Worm (Caenorhabditis elegans) whole organism, young adult: ENCODE measurements around the gene rmd-1.
A peak's percentile ranks its signal among the peaks of the same experiment; 100 is the strongest.

Experiments used
- B0019.2 ChIP-seq: fragments of 200-800 bp; sonication (Bioruptor generic); conservative IDR thresholded peaks from 2 replicates; pipeline ENCODE4 v1.3.6; 2022; ENCODE audit warnings: missing genetic modification reagents, missing genetic modification characterization, missing compliant biosample characterization
- C17E4.6 ChIP-seq: fragments of 200-800 bp; sonication (Bioruptor generic); IDR thresholded peaks from 2 replicates; pipeline ENCODE4 v1.3.6; 2022; ENCODE audit warnings: missing genetic modification reagents, missing genetic modification characterization, missing compliant biosample characterization
- F55B11.4 ChIP-seq: sonication (generic microtip); optimal IDR thresholded peaks from 2 replicates; lab custom pipeline; 2016; ENCODE audit warnings: missing compliant biosample characterization, missing genetic modification characterization, borderline replicate concordance; ENCODE audit not compliant: insufficient read depth
- F57A8.1 ChIP-seq: fragments of 200-800 bp; sonication (Bioruptor generic); optimal IDR thresholded peaks from 2 replicates; lab custom pipeline; 2018; ENCODE audit warnings: mild to moderate bottlenecking, missing genetic modification characterization, moderate library complexity, missing compliant biosample characterization
- T26A5.8 ChIP-seq: sonication (generic microtip); optimal IDR thresholded peaks from 2 replicates; lab custom pipeline; 2016; ENCODE audit warnings: missing genetic modification characterization, missing compliant biosample characterization
- Y53F4B.3 ChIP-seq: fragments of 200-800 bp; sonication (Bioruptor generic); IDR thresholded peaks from 2 replicates; pipeline ENCODE4 v1.3.6; 2022; ENCODE audit warnings: missing genetic modification reagents, missing genetic modification characterization, missing compliant biosample characterization
- Y53G8AR.9 ChIP-seq: fragments of 200-800 bp; sonication (Bioruptor generic); conservative IDR thresholded peaks from 2 replicates; pipeline ENCODE4 v1.3.6; 2022; ENCODE audit warnings: missing genetic modification reagents, missing genetic modification characterization, missing compliant biosample characterization
- Y79H2A.3 ChIP-seq: fragments of 200-800 bp; sonication (Bioruptor generic); conservative IDR thresholded peaks from 2 replicates; pipeline ENCODE4 v1.3.6; 2022; ENCODE audit warnings: missing genetic modification reagents, missing genetic modification characterization, missing compliant biosample characterization
- ZK185.1 ChIP-seq: sonication (generic microtip); optimal IDR thresholded peaks from 2 replicates; lab custom pipeline; 2016; ENCODE audit warnings: mild to moderate bottlenecking, missing genetic modification characterization, missing compliant biosample characterization; ENCODE audit not compliant: poor library complexity, severe bottlenecking
- ama-1 ChIP-seq, 3 experiments: fragments of 150-350 bp in 1 of 3; sonication (generic microtip) in 2 of 3; optimal IDR thresholded peaks; 2 replicates each; lab custom pipeline; 2014 to 2018; ENCODE audit warnings: missing biosample characterization in 2 of 3, missing genetic modification characterization in 2 of 3, missing genetic modification reagents in 2 of 3
- aptf-3 ChIP-seq: fragments of 200-800 bp; sonication (Bioruptor generic); IDR thresholded peaks from 2 replicates; pipeline ENCODE4 v1.3.6; 2022; ENCODE audit warnings: missing genetic modification characterization, missing compliant biosample characterization
- atf-7 ChIP-seq: sonication (generic microtip); optimal IDR thresholded peaks from 2 replicates; lab custom pipeline; 2017; ENCODE audit warnings: mild to moderate bottlenecking, missing genetic modification characterization, missing compliant biosample characterization
- attf-3 ChIP-seq: fragments of 200-800 bp; sonication (Bioruptor generic); conservative IDR thresholded peaks from 2 replicates; pipeline ENCODE4 v1.3.6; 2022; ENCODE audit warnings: missing genetic modification reagents, missing genetic modification characterization, missing compliant biosample characterization
- ceh-27 ChIP-seq: fragments of 200-800 bp; sonication (Bioruptor generic); optimal IDR thresholded peaks from 2 replicates; lab custom pipeline; 2018; ENCODE audit warnings: mild to moderate bottlenecking, missing genetic modification characterization, moderate library complexity, missing compliant biosample characterization
- ceh-58 ChIP-seq: fragments of 200-800 bp; sonication (Bioruptor generic); IDR thresholded peaks from 2 replicates; pipeline ENCODE4 v1.3.6; 2022; ENCODE audit warnings: missing genetic modification characterization, missing compliant biosample characterization
- dox-1 ChIP-seq: fragments of 200-800 bp; sonication (Bioruptor generic); IDR thresholded peaks from 2 replicates; pipeline ENCODE4 v1.3.6; 2022; ENCODE audit warnings: missing genetic modification reagents, missing genetic modification characterization, missing compliant biosample characterization
- egl-18 ChIP-seq: fragments of 200-800 bp; sonication (Bioruptor generic); IDR thresholded peaks from 2 replicates; pipeline ENCODE4 v1.3.6; 2022; ENCODE audit warnings: missing genetic modification reagents, missing genetic modification characterization, missing compliant biosample characterization
- ekl-4 ChIP-seq: fragments of 200-800 bp; sonication (Bioruptor generic); IDR thresholded peaks from 2 replicates; pipeline ENCODE4 v1.3.6; 2022; ENCODE audit warnings: missing genetic modification reagents, missing genetic modification characterization, missing compliant biosample characterization
- ets-4 ChIP-seq: fragments of 200-800 bp; sonication (Bioruptor generic); optimal IDR thresholded peaks from 2 replicates; lab custom pipeline; 2018; ENCODE audit warnings: mild to moderate bottlenecking, missing genetic modification characterization, missing compliant biosample characterization
- gei-17 ChIP-seq: fragments of 200-800 bp; sonication (Bioruptor generic); optimal IDR thresholded peaks from 2 replicates; lab custom pipeline; 2018; ENCODE audit warnings: mild to moderate bottlenecking, missing genetic modification characterization, missing compliant biosample characterization
- hmg-1.2 ChIP-seq: fragments of 200-800 bp; sonication (Bioruptor generic); IDR thresholded peaks from 2 replicates; pipeline ENCODE4 v1.3.6; 2022; ENCODE audit warnings: missing genetic modification reagents, missing genetic modification characterization, missing compliant biosample characterization
- hmg-20 ChIP-seq: fragments of 200-800 bp; sonication (Bioruptor generic); IDR thresholded peaks from 2 replicates; pipeline ENCODE4 v1.3.6; 2022; ENCODE audit warnings: missing genetic modification reagents, missing genetic modification characterization, missing compliant biosample characterization
- hrde-1 ChIP-seq: sonication (generic microtip); optimal IDR thresholded peaks from 2 replicates; lab custom pipeline; 2016; ENCODE audit warnings: missing genetic modification characterization, mild to moderate bottlenecking, missing compliant biosample characterization, moderate library complexity, missing genotype, missing genetic modification reagents, borderline replicate concordance
- lag-1 ChIP-seq: fragments of 200-800 bp; sonication (Bioruptor generic); IDR thresholded peaks from 2 replicates; pipeline ENCODE4 v1.3.6; 2022; ENCODE audit warnings: missing genetic modification reagents, missing genetic modification characterization, missing compliant biosample characterization
- let-607 ChIP-seq, 2 experiments: fragments of 200-800 bp in 1 of 2; sonication (Bioruptor generic) in 1 of 2; sonication (generic microtip) in 1 of 2; optimal IDR thresholded peaks; 2 replicates each; lab custom pipeline; 2016 to 2018; ENCODE audit warnings: mild to moderate bottlenecking in 2 of 2, missing compliant biosample characterization in 2 of 2, missing genetic modification characterization in 2 of 2, moderate library complexity in 2 of 2, missing genotype in 1 of 2
- lin-40 ChIP-seq: sonication (generic microtip); optimal IDR thresholded peaks from 2 replicates; lab custom pipeline; 2016; ENCODE audit warnings: missing genetic modification characterization, mild to moderate bottlenecking, missing compliant biosample characterization, missing genotype, missing genetic modification reagents
- lir-1 ChIP-seq: fragments of 200-800 bp; sonication (Bioruptor generic); conservative IDR thresholded peaks from 2 replicates; pipeline ENCODE4 v1.3.6; 2022; ENCODE audit warnings: missing genetic modification reagents, missing genetic modification characterization, missing compliant biosample characterization
- madf-3 ChIP-seq: fragments of 200-800 bp; sonication (Bioruptor generic); IDR thresholded peaks from 2 replicates; pipeline ENCODE4 v1.3.6; 2022; ENCODE audit warnings: missing genetic modification reagents, missing genetic modification characterization, missing compliant biosample characterization
- madf-6 ChIP-seq: fragments of 200-800 bp; sonication (Bioruptor generic); IDR thresholded peaks from 2 replicates; pipeline ENCODE4 v1.3.6; 2022; ENCODE audit warnings: missing genetic modification reagents, missing genetic modification characterization, missing compliant biosample characterization
- mel-28 ChIP-seq: sonication (generic microtip); optimal IDR thresholded peaks from 2 replicates; lab custom pipeline; 2016; ENCODE audit warnings: borderline replicate concordance, mild to moderate bottlenecking, missing genetic modification characterization, missing compliant biosample characterization
- nhr-120 ChIP-seq: fragments of 200-800 bp; sonication (Bioruptor generic); IDR thresholded peaks from 2 replicates; pipeline ENCODE4 v1.3.6; 2022; ENCODE audit warnings: missing genetic modification characterization, missing compliant biosample characterization
- nhr-80 ChIP-seq: sonication (generic microtip); optimal IDR thresholded peaks from 2 replicates; lab custom pipeline; 2016; ENCODE audit warnings: missing genetic modification characterization, missing compliant biosample characterization
- rcor-1 ChIP-seq: fragments of 200-800 bp; sonication (Bioruptor generic); IDR thresholded peaks from 2 replicates; pipeline ENCODE4 v1.3.6; 2022; ENCODE audit warnings: missing genetic modification reagents, missing genetic modification characterization, missing compliant biosample characterization
- sdz-38 ChIP-seq: sonication (generic microtip); optimal IDR thresholded peaks from 2 replicates; lab custom pipeline; 2016; ENCODE audit warnings: missing genotype, missing genetic modification characterization, missing compliant biosample characterization
- snpc-3.4 ChIP-seq: sonication (generic microtip); optimal IDR thresholded peaks from 2 replicates; lab custom pipeline; 2017; ENCODE audit warnings: missing genetic modification characterization, mild to moderate bottlenecking, missing compliant biosample characterization, antibody characterized with exemption, moderate library complexity, missing genotype, missing genetic modification reagents
- sptf-2 ChIP-seq: fragments of 200-800 bp; sonication (Bioruptor generic); optimal IDR thresholded peaks from 2 replicates; lab custom pipeline; 2018; ENCODE audit warnings: mild to moderate bottlenecking, missing genetic modification characterization, missing compliant biosample characterization
- tbx-9 ChIP-seq: sonication (generic microtip); optimal IDR thresholded peaks from 2 replicates; lab custom pipeline; 2016; ENCODE audit warnings: borderline replicate concordance, missing genetic modification characterization, inconsistent platforms, missing compliant biosample characterization
- tlf-1 ChIP-seq: fragments of 200-800 bp; sonication (Bioruptor generic); optimal IDR thresholded peaks from 2 replicates; lab custom pipeline; 2018; ENCODE audit warnings: mild to moderate bottlenecking, missing genetic modification characterization, missing compliant biosample characterization
- unc-130 ChIP-seq: sonication (generic microtip); optimal IDR thresholded peaks from 2 replicates; lab custom pipeline; 2016; ENCODE audit warnings: missing genetic modification reagents, missing genetic modification characterization, missing compliant biosample characterization
- xnd-1 ChIP-seq: sonication (generic microtip); optimal IDR thresholded peaks from 2 replicates; lab custom pipeline; 2016; ENCODE audit warnings: missing genotype, missing genetic modification reagents, missing genetic modification characterization, missing compliant biosample characterization
- zfh-2 ChIP-seq: fragments of 200-800 bp; sonication (Bioruptor generic); conservative IDR thresholded peaks from 2 replicates; pipeline ENCODE4 v1.3.6; 2022; ENCODE audit warnings: missing genetic modification reagents, missing genetic modification characterization, missing compliant biosample characterization
- ztf-25 ChIP-seq: fragments of 200-800 bp; sonication (Bioruptor generic); IDR thresholded peaks from 2 replicates; pipeline ENCODE4 v1.3.6; 2022; ENCODE audit warnings: missing genetic modification reagents, missing genetic modification characterization, missing compliant biosample characterization
- ztf-3 ChIP-seq: fragments of 200-800 bp; sonication (Bioruptor generic); optimal IDR thresholded peaks from 2 replicates; lab custom pipeline; 2018; ENCODE audit warnings: mild to moderate bottlenecking, missing genetic modification characterization, missing compliant biosample characterization

Gene rmd-1

ce11 chrIII:9783133-9783590 is 24.3 kb downstream of the rmd-1 start (continued):
- TF ChIP-seq tlf-1 (peak; percentile 42), mel-28 (tag; lab: Kevin White, UChicago) (no peak), madf-6 (peak; percentile 42), ekl-4 (GFP tag; lab: Robert Waterston, UW) (peak; percentile 17; the same call in 1 of the 2 replicates), atf-7 (tag; lab: Kevin White, UChicago) (peak; percentile 61), unc-130 (GFP tag; lab: Kevin White, UChicago) (no peak), ZK185.1 (tag; lab: Kevin White, UChicago) (no peak), hmg-20 (GFP tag; lab: Robert Waterston, UW) (no peak), gei-17 (GFP tag; lab: Kevin White, UChicago) (peak; percentile 3), let-607 (tag; optimal IDR thresholded peaks at IDR 0.05; lab: Kevin White, UChicago) (peak; percentile 21 to 35), ztf-3 (peak; percentile 57), sptf-2 (no peak)

ce11 chrIII:9786776-9787175 is 27.9 kb downstream of the rmd-1 start:
- peak; percentile 97 to 98 for TF ChIP-seq let-607 (tag; optimal IDR thresholded peaks at IDR 0.05; lab: Kevin White, UChicago)
- peak; percentile 93 for TF ChIP-seq nhr-80 (tag; lab: Kevin White, UChicago)
- no peak for TF ChIP-seq lag-1 (GFP tag; lab: Robert Waterston, UW)

- TF ChIP-seq hmg-1.2 (GFP tag; lab: Robert Waterston, UW): no peak
- no peak for TF ChIP-seq Y53F4B.3
- TF ChIP-seq C17E4.6 (GFP tag; lab: Robert Waterston, UW): no peak
- no peak for TF ChIP-seq ama-1 (optimal IDR thresholded peaks at IDR 0.05; lab: Kevin White, UChicago)
- no peak for TF ChIP-seq ama-1 (GFP tag; optimal IDR thresholded peaks at IDR 0.05; lab: Kevin White, UChicago)
- TF ChIP-seq lin-40: no peak
- TF ChIP-seq Y79H2A.3 (GFP tag; lab: Robert Waterston, UW): no peak
- no peak for TF ChIP-seq rcor-1 (GFP tag; lab: Robert Waterston, UW)
- TF ChIP-seq zfh-2 (GFP tag; lab: Robert Waterston, UW): no peak
- no peak for TF ChIP-seq madf-3 (GFP tag; lab: Robert Waterston, UW)
- TF ChIP-seq T26A5.8 (tag; lab: Kevin White, UChicago): no peak
- no peak for TF ChIP-seq aptf-3 (GFP tag; lab: Robert Waterston, UW)
- TF ChIP-seq sdz-38 (tag; lab: Kevin White, UChicago): no peak
- TF ChIP-seq snpc-3.4 (tag; lab: Kevin White, UChicago): no peak
- TF ChIP-seq nhr-120 (GFP tag; lab: Robert Waterston, UW): no peak
- no peak for TF ChIP-seq ceh-58
- TF ChIP-seq, all 124 proteins: peak for 0
These were observed 30.2 kb downstream of the rmd-1 start for ce11 chrIII:9789083-9789482.

DNA sequence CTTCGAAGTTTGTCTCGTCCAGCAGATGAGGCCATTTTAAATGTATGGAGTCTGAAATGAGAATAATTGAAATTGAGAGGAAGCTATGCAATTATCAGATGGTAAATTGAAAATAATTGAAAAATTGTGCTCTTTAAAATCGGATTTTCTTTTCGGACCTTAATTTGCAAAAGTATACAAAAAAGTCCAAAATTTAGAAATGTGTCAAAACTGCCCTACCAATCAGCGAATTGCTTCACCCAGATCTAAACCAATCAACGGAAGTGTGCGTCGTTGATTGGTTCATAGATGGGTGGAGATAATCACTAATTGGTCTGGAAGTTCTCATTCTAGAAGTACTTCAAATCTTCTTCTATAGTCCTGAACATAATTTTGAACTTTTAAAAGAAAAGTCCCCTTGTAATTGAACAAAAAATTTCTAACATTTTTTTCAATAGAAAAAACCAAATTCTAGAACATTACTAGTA is 30.7 kb downstream of the rmd-1 start, which contains the start of gene R10E11.5:
Gene R10E11.5 (minus strand): TSS at position 51 of the 467 bp plus-strand sequence.
- TF ChIP-seq tbx-9 (tag; lab: Kevin White, UChicago): no peak
- no peak for TF ChIP-seq attf-3 (GFP tag; lab: Robert Waterston, UW)
- no peak for TF ChIP-seq F57A8.1 (GFP tag; lab: Kevin White, UChicago)
- no peak for TF ChIP-seq ceh-58
- no peak for TF ChIP-seq lir-1
- no peak for TF ChIP-seq xnd-1
- TF ChIP-seq gei-17 (GFP tag; lab: Kevin White, UChicago): no peak
- no peak for TF ChIP-seq hrde-1 (tag; lab: Kevin White, UChicago)
- TF ChIP-seq let-607 (tag; optimal IDR thresholded peaks at IDR 0.05; lab: Kevin White, UChicago): no peak
- no peak for TF ChIP-seq B0019.2 (GFP tag; lab: Robert Waterston, UW)
- TF ChIP-seq tlf-1: no peak
- TF ChIP-seq F55B11.4: no peak
- TF ChIP-seq ZK185.1 (tag; lab: Kevin White, UChicago): no peak
- no peak for TF ChIP-seq ceh-27 (GFP tag; lab: Kevin White, UChicago)
- TF ChIP-seq egl-18 (GFP tag; lab: Robert Waterston, UW): no peak
- no peak for TF ChIP-seq Y53G8AR.9 (GFP tag; lab: Robert Waterston, UW)
- TF ChIP-seq T26A5.8 (tag; lab: Kevin White, UChicago): no peak
- no peak for TF ChIP-seq ztf-25 (GFP tag; lab: Robert Waterston, UW)
- TF ChIP-seq ets-4: no peak
- TF ChIP-seq dox-1 (GFP tag; lab: Robert Waterston, UW): no peak
